Worm (Caenorhabditis elegans): Measurements from ENCODE around the gene clec-10.

DNA sequence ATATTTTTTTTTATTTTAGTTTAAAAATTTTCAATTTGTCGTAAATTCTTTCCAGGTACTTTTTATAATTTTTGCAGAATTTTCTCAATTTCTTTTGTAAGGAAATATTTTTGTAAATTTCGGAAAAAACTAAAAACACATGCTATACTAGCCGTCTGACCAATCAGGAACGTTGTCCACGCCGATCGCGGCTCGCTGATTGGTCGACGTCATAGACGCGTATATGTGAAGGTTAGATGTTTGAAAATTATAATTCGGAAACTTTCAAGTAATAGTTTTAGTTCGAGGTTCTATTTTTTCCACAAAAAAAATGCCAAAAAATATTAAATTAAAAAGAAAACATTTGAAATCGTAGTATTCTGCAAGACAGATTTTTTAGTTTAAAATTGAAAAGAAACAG is 30.2 kb upstream of the clec-10 start:
- TF ChIP-seq tlp-1 (tag; optimal IDR thresholded peaks at IDR 0.05): no peak
- no peak for TF ChIP-seq lsy-2 (tag; optimal IDR thresholded peaks at IDR 0.05)
- TF ChIP-seq hlh-4 (tag; optimal IDR thresholded peaks at IDR 0.05): no peak
- no peak for TF ChIP-seq dsc-1 (tag; optimal IDR thresholded peaks at IDR 0.05)
- no peak for TF ChIP-seq dpl-1 (GFP tag; optimal IDR thresholded peaks at IDR 0.05)
- TF ChIP-seq vab-15 (tag; optimal IDR thresholded peaks at IDR 0.05): no peak
- no peak for TF ChIP-seq jun-1 (tag; optimal IDR thresholded peaks at IDR 0.05)
- TF ChIP-seq nhr-11 (tag; optimal IDR thresholded peaks at IDR 0.05): no peak
- no peak for TF ChIP-seq ztf-11 (tag; optimal IDR thresholded peaks at IDR 0.05)
- no peak for TF ChIP-seq sox-4 (tag; optimal IDR thresholded peaks at IDR 0.05)
- TF ChIP-seq fkh-4 (tag; optimal IDR thresholded peaks at IDR 0.05; ENCODE audit: borderline replicate concordance): no peak
- TF ChIP-seq skn-1 (tag; optimal IDR thresholded peaks at IDR 0.05): no peak
- no peak for TF ChIP-seq nhr-28 (tag; optimal IDR thresholded peaks at IDR 0.05)
- TF ChIP-seq tbx-2 (tag; optimal IDR thresholded peaks at IDR 0.05): no peak
